Worm (Caenorhabditis elegans): Measurements from ENCODE around the gene col-173.

The col-173 gene

ce11 chrX:6902958-6903357, 25.6 kb upstream of the col-173 start (continued):
- TF ChIP-seq mdl-1 (tag; optimal IDR thresholded peaks at IDR 0.05), result peak; percentile 29 to 92
- TF ChIP-seq egl-27 (tag; optimal IDR thresholded peaks at IDR 0.05), result no peak
- peak; percentile 58; the same call in 1 of the 2 replicates for TF ChIP-seq D1046.2 (GFP tag; IDR thresholded peaks at IDR 0.05)
- peak; percentile 75 for TF ChIP-seq php-3 (GFP tag; IDR thresholded peaks at IDR 0.05)
- no peak for TF ChIP-seq attf-4 (tag; optimal IDR thresholded peaks at IDR 0.05)
- peak; percentile 82 for TF ChIP-seq mes-2 (tag; optimal IDR thresholded peaks at IDR 0.05; ENCODE audit: poor library complexity, severe bottlenecking)
- peak; percentile 56 for TF ChIP-seq nhr-28 (tag; optimal IDR thresholded peaks at IDR 0.05)
- peak; percentile 90 for TF ChIP-seq daf-19 (GFP tag; conservative IDR thresholded peaks at IDR 0.05)
- peak; percentile 89 for TF ChIP-seq ctbp-1 (GFP tag; IDR thresholded peaks at IDR 0.05)
- TF ChIP-seq tra-1 (GFP tag; IDR thresholded peaks at IDR 0.05), result peak; percentile 87
- no peak for TF ChIP-seq nhr-76 (tag; optimal IDR thresholded peaks at IDR 0.05)
- TF ChIP-seq dmd-8 (GFP tag; IDR thresholded peaks at IDR 0.05), result peak; percentile 88
- TF ChIP-seq unc-130 (GFP tag; optimal IDR thresholded peaks at IDR 0.05), result peak; percentile 23
- peak; percentile 60 for TF ChIP-seq lir-3 (tag; optimal IDR thresholded peaks at IDR 0.05)
- TF ChIP-seq madf-5 (GFP tag; IDR thresholded peaks at IDR 0.05), result peak; percentile 64 to 73; a peak in 3 of 4 replicates
- no peak for TF ChIP-seq ceh-28 (tag; optimal IDR thresholded peaks at IDR 0.05)
- peak; percentile 61 for TF ChIP-seq aha-1 (tag)
- no peak for TF ChIP-seq daf-8 (GFP tag; IDR thresholded peaks at IDR 0.05)
- peak; percentile 46 for TF ChIP-seq nhr-48 (tag; optimal IDR thresholded peaks at IDR 0.05)
- TF ChIP-seq hlh-11 (tag; optimal IDR thresholded peaks at IDR 0.05), result peak; percentile 59
- no peak for TF ChIP-seq F49E8.2 (tag; optimal IDR thresholded peaks at IDR 0.05; ENCODE audit: borderline replicate concordance)
- peak; percentile 87 for TF ChIP-seq F26F4.8 (GFP tag; conservative IDR thresholded peaks at IDR 0.05)
- peak; percentile 69 for TF ChIP-seq mep-1 (tag; optimal IDR thresholded peaks at IDR 0.05)
- no peak for TF ChIP-seq lin-29 (GFP tag; IDR thresholded peaks at IDR 0.05)
- 0 out of 2 replicates have a peak, but pooled peaks have one; percentile 17 for TF ChIP-seq nhr-41 (GFP tag; IDR thresholded peaks at IDR 0.05)
- TF ChIP-seq dmd-6 (GFP tag; IDR thresholded peaks at IDR 0.05), result peak; percentile 70
- peak; percentile 25 for TF ChIP-seq sdz-12 (GFP tag; optimal IDR thresholded peaks at IDR 0.05)
- no peak for TF ChIP-seq R02D3.7 (tag; optimal IDR thresholded peaks at IDR 0.05)
- TF ChIP-seq nhr-6 (tag; optimal IDR thresholded peaks at IDR 0.05), result peak; percentile 43
- peak; percentile 70 for TF ChIP-seq mxl-3 (GFP tag; optimal IDR thresholded peaks at IDR 0.05)
- TF ChIP-seq nhr-11 (tag; optimal IDR thresholded peaks at IDR 0.05), result peak; percentile 15

- TF ChIP-seq nhr-237 (tag; optimal IDR thresholded peaks at IDR 0.05) (no peak), nhr-76 (tag; optimal IDR thresholded peaks at IDR 0.05) (no peak), saeg-2 (GFP tag; IDR thresholded peaks at IDR 0.05) (no peak), vab-7 (GFP tag; IDR thresholded peaks at IDR 0.05) (no peak), lir-3 (tag; optimal IDR thresholded peaks at IDR 0.05) (no peak), mdt-29 (GFP tag; IDR thresholded peaks at IDR 0.05) (no peak), nhr-11 (tag; optimal IDR thresholded peaks at IDR 0.05) (no peak), lsy-2 (tag; optimal IDR thresholded peaks at IDR 0.05) (no peak)
Observed at ce11 chrX:6901078-6901477, 23.7 kb upstream of the col-173 start, which contains the start of gene pes-23. Gene pes-23 (plus strand): TSS chrX:6901378.

DNA sequence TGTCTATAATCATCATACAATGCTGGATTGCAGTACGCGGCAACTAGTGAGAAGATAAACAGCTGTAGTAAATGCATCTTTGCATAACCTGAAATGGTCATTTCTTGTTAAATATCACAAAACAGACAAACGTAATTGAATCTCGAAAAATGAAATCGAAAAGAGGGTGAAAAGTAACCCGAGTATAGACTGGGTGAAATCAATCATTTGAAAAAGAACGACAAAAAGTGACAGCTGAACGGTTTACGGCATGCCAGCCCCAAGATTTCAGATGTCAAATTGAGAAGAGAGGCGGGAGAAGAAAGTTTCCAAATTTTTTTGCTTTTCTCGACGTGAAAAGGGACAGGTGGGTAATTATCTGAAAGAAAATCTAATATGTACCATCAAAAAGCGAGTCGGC, 22.5 kb upstream of the col-173 start, which contains the start of gene F14B8.4:
F14B8.4 (minus strand) TSS at position 101 of the 400 bp plus-strand sequence.
- TF ChIP-seq lin-13 (GFP tag; optimal IDR thresholded peaks at IDR 0.05) (no peak), unc-62 (GFP tag; optimal IDR thresholded peaks at IDR 0.05 in 1 of 2) (peak in 1 of 2 experiments; percentile 98), unc-62 (tag; optimal IDR thresholded peaks at IDR 0.05) (no peak)

All from whole organism, L4 larva.